Worm (Caenorhabditis elegans) whole organism, young adult: ENCODE results near the gene C06E4.3.

Experiments
- cebp-1 ChIP-seq, 2 experiments: fragments of 200-800 bp in 1 of 2; sonication (Bioruptor generic) in 1 of 2; sonication (generic microtip) in 1 of 2; IDR thresholded peaks in 1 of 2; optimal IDR thresholded peaks in 1 of 2; 2 replicates each; pipeline versions ENCODE4 v1.3.6 to Lab custom; 2017 to 2022; ENCODE audit warnings: missing compliant biosample characterization in 2 of 2, missing genetic modification characterization in 2 of 2, mild to moderate bottlenecking in 1 of 2, missing genetic modification reagents in 1 of 2, moderate library complexity in 1 of 2
- ets-4 ChIP-seq: fragments of 200-800 bp; sonication (Bioruptor generic); optimal IDR thresholded peaks from 2 replicates; lab custom pipeline; 2018; ENCODE audit warnings: mild to moderate bottlenecking, missing genetic modification characterization, missing compliant biosample characterization
- nhr-27 ChIP-seq: fragments of 200-800 bp; sonication (Bioruptor generic); optimal IDR thresholded peaks from 2 replicates; lab custom pipeline; 2018; ENCODE audit warnings: mild to moderate bottlenecking, missing genetic modification characterization, moderate library complexity, missing compliant biosample characterization

- TF ChIP-seq ets-4 (GFP tag; lab: Kevin White, UChicago) = no peak
- no peak for TF ChIP-seq cebp-1 (GFP tag; IDR thresholded peaks at IDR 0.05; lab: Robert Waterston, UW)
- no peak for TF ChIP-seq cebp-1 (tag; optimal IDR thresholded peaks at IDR 0.05; lab: Kevin White, UChicago)
- TF ChIP-seq nhr-27 (tag; lab: Kevin White, UChicago) = no peak
These were observed 50.2 kb downstream of the C06E4.3 start for ce11 chrIV:7310842-7311241.
